Fruit fly (Drosophila melanogaster) whole organism, embryonic: ENCODE results near the gene CG34462.

ENCODE experiments used
- Asciz ChIP-seq: fragments of 200-800 bp; sonication (Bioruptor generic); optimal IDR thresholded peaks from 2 replicates; lab custom pipeline; 2017; ENCODE audit warnings: missing biosample characterization, mild to moderate bottlenecking, missing genetic modification characterization, missing genetic modification reagents
- CG1233 ChIP-seq: fragments of 200-800 bp; sonication (Bioruptor generic); optimal IDR thresholded peaks from 4 replicates; lab custom pipeline; 2018; ENCODE audit warnings: missing biosample characterization, mild to moderate bottlenecking, missing genetic modification characterization
- CG12391 ChIP-seq: fragments of 200-800 bp; sonication (Bioruptor generic); optimal IDR thresholded peaks from 3 replicates; lab custom pipeline; 2018; ENCODE audit warnings: missing biosample characterization, mild to moderate bottlenecking, missing genetic modification characterization, moderate library complexity
- CG12942 ChIP-seq: fragments of 200-800 bp; sonication (Bioruptor generic); optimal IDR thresholded peaks from 3 replicates; lab custom pipeline; 2016; ENCODE audit warnings: missing biosample characterization, missing genetic modification characterization
- CG14710 ChIP-seq: fragments of 200-800 bp; sonication (Bioruptor generic); optimal IDR thresholded peaks from 3 replicates; lab custom pipeline; 2019; ENCODE audit warnings: missing biosample characterization, mild to moderate bottlenecking, missing genetic modification characterization, moderate library complexity
- CG15011 ChIP-seq: fragments of 200-800 bp; sonication (Bioruptor generic); optimal IDR thresholded peaks from 3 replicates; lab custom pipeline; 2018; ENCODE audit warnings: missing biosample characterization, mild to moderate bottlenecking, missing genetic modification characterization
- CG1529 ChIP-seq: fragments of 200-800 bp; sonication (Bioruptor generic); optimal IDR thresholded peaks from 3 replicates; lab custom pipeline; 2018; ENCODE audit warnings: missing biosample characterization, missing genetic modification characterization
- CG17568 ChIP-seq: fragments of 200-800 bp; sonication (Bioruptor generic); optimal IDR thresholded peaks from 2 replicates; lab custom pipeline; 2018; ENCODE audit warnings: missing biosample characterization, mild to moderate bottlenecking, missing genetic modification characterization, moderate library complexity
- CG3163 ChIP-seq: fragments of 200-800 bp; sonication (Bioruptor generic); optimal IDR thresholded peaks from 3 replicates; lab custom pipeline; 2016; ENCODE audit warnings: missing biosample characterization, missing genetic modification characterization
- CG32532 ChIP-seq: fragments of 200-800 bp; sonication (Bioruptor generic); IDR thresholded peaks from 2 replicates; pipeline ENCODE4 v1.3.6; 2022; ENCODE audit warnings: missing biosample characterization, missing genetic modification characterization
- CG3838 ChIP-seq: fragments of 200-800 bp; sonication (Bioruptor generic); optimal IDR thresholded peaks from 3 replicates; lab custom pipeline; 2016; ENCODE audit warnings: missing biosample characterization, missing genetic modification characterization
- CG4404 ChIP-seq: fragments of 200-800 bp; sonication (Bioruptor generic); IDR thresholded peaks from 2 replicates; pipeline ENCODE4 v1.3.6; 2022; ENCODE audit warnings: missing biosample characterization, missing genetic modification characterization
- CG4707 ChIP-seq: fragments of 200-800 bp; sonication (Bioruptor generic); optimal IDR thresholded peaks from 2 replicates; lab custom pipeline; 2018; ENCODE audit warnings: missing biosample characterization, mild to moderate bottlenecking, missing genetic modification characterization, moderate library complexity
- CG4730 ChIP-seq: fragments of 200-800 bp; sonication (Bioruptor generic); IDR thresholded peaks from 2 replicates; pipeline ENCODE4 v1.3.6; 2022; ENCODE audit warnings: missing biosample characterization, missing genetic modification characterization
- CG6813 ChIP-seq: fragments of 200-800 bp; sonication (Bioruptor generic); optimal IDR thresholded peaks from 2 replicates; lab custom pipeline; 2017; ENCODE audit warnings: missing biosample characterization, missing genetic modification characterization, mild to moderate bottlenecking, moderate library complexity, missing genetic modification reagents
- CG7357 ChIP-seq: fragments of 200-800 bp; sonication (Bioruptor generic); IDR thresholded peaks from 3 replicates; pipeline ENCODE4 v1.3.6; 2022; ENCODE audit warnings: missing biosample characterization, missing genetic modification characterization
- CG7745 ChIP-seq: fragments of 200-800 bp; sonication (Bioruptor generic); optimal IDR thresholded peaks from 2 replicates; lab custom pipeline; 2018; ENCODE audit warnings: missing biosample characterization, mild to moderate bottlenecking, missing genetic modification characterization, moderate library complexity
- CG8359 ChIP-seq: fragments of 200-800 bp; sonication (Bioruptor generic); optimal IDR thresholded peaks from 2 replicates; lab custom pipeline; 2017; ENCODE audit warnings: missing biosample characterization, mild to moderate bottlenecking, missing genetic modification characterization, borderline replicate concordance
- CG9609 ChIP-seq: fragments of 200-800 bp; sonication (Bioruptor generic); optimal IDR thresholded peaks from 3 replicates; lab custom pipeline; 2016; ENCODE audit warnings: missing biosample characterization, missing genetic modification characterization
- D ChIP-seq, 2 experiments: fragments of 200-800 bp in 1 of 2; fragments of >200 bp in 1 of 2; sonication (Bioruptor generic) in 1 of 2; optimal IDR thresholded peaks; 2 replicates in 1 of 2; 3 replicates in 1 of 2; lab custom pipeline; 2017; ENCODE audit warnings: mild to moderate bottlenecking in 1 of 2, missing biosample characterization in 1 of 2, missing genetic modification characterization in 1 of 2, missing genetic modification reagents in 1 of 2
- E2f1 ChIP-seq: fragments of 200-800 bp; sonication (Bioruptor generic); IDR thresholded peaks from 2 replicates; pipeline ENCODE4 v1.3.6; 2022; ENCODE audit warnings: missing biosample characterization, missing genetic modification characterization
- Fer1 ChIP-seq: fragments of 200-800 bp; sonication (Bioruptor generic); optimal IDR thresholded peaks from 2 replicates; lab custom pipeline; 2017; ENCODE audit warnings: missing biosample characterization, mild to moderate bottlenecking, missing genetic modification characterization
- HLH54F ChIP-seq: fragments of 200-800 bp; sonication (Bioruptor generic); optimal IDR thresholded peaks from 3 replicates; lab custom pipeline; 2016; ENCODE audit warnings: missing biosample characterization, missing genetic modification characterization
- Lpt ChIP-seq: fragments of >200 bp; optimal IDR thresholded peaks from 2 replicates; lab custom pipeline; 2018; ENCODE audit warnings: missing biosample characterization, missing genetic modification characterization
- NC2α ChIP-seq: fragments of 200-800 bp; sonication (Bioruptor generic); optimal IDR thresholded peaks from 2 replicates; lab custom pipeline; 2016; ENCODE audit warnings: missing biosample characterization, missing genetic modification characterization
- Ravus ChIP-seq: fragments of 200-800 bp; sonication (Bioruptor generic); IDR thresholded peaks from 2 replicates; pipeline ENCODE4 v1.3.6; 2022; ENCODE audit warnings: missing biosample characterization, missing genetic modification characterization
- Sin3A ChIP-seq: fragments of >200 bp; optimal IDR thresholded peaks from 2 replicates; lab custom pipeline; 2018
- Stat92E ChIP-seq, 3 experiments: fragments of >200 bp in 2 of 3; fragments of 200-800 bp in 1 of 3; sonication (Bioruptor generic) in 1 of 3; optimal IDR thresholded peaks; 2 replicates each; lab custom pipeline; 2017 to 2019; ENCODE audit warnings: missing biosample characterization in 3 of 3, missing genetic modification characterization in 3 of 3, mild to moderate bottlenecking in 1 of 3, moderate library complexity in 1 of 3
- TFAM ChIP-seq: fragments of 200-800 bp; sonication (Bioruptor generic); optimal IDR thresholded peaks from 2 replicates; lab custom pipeline; 2017; ENCODE audit warnings: missing biosample characterization, missing genetic modification characterization, inconsistent platforms
- Tbp ChIP-seq: fragments of >200 bp; optimal IDR thresholded peaks from 2 replicates; lab custom pipeline; 2018; ENCODE audit warnings: missing biosample characterization, missing genetic modification characterization
- abd-A ChIP-seq: fragments of 200-800 bp; sonication (Bioruptor generic); optimal IDR thresholded peaks from 3 replicates; lab custom pipeline; 2019; ENCODE audit warnings: missing biosample characterization, mild to moderate bottlenecking, missing genetic modification characterization, moderate library complexity
- ap ChIP-seq: fragments of 200-800 bp; sonication (Bioruptor generic); IDR thresholded peaks from 2 replicates; pipeline ENCODE4 v1.3.6; 2022; ENCODE audit warnings: missing biosample characterization, missing genetic modification characterization
- ato ChIP-seq: fragments of 200-800 bp; sonication (Bioruptor generic); IDR thresholded peaks from 2 replicates; pipeline ENCODE4 v1.3.6; 2022; ENCODE audit warnings: missing biosample characterization, missing genetic modification characterization; ENCODE audit not compliant: partially characterized antibody
- br ChIP-seq: fragments of >200 bp; optimal IDR thresholded peaks from 2 replicates; lab custom pipeline; 2017
- emc ChIP-seq: fragments of 200-800 bp; sonication (Bioruptor generic); optimal IDR thresholded peaks from 2 replicates; lab custom pipeline; 2016; ENCODE audit warnings: missing biosample characterization, missing genetic modification characterization
- gcm ChIP-seq: fragments of 200-800 bp; sonication (Bioruptor generic); optimal IDR thresholded peaks from 2 replicates; lab custom pipeline; 2019; ENCODE audit warnings: missing biosample characterization, mild to moderate bottlenecking, missing genetic modification characterization, moderate library complexity
- gcm2 ChIP-seq: fragments of 200-800 bp; sonication (Bioruptor generic); optimal IDR thresholded peaks from 2 replicates; lab custom pipeline; 2016; ENCODE audit warnings: missing biosample characterization, missing genetic modification characterization
- grn ChIP-seq: fragments of 200-800 bp; sonication (Bioruptor generic); optimal IDR thresholded peaks from 3 replicates; lab custom pipeline; 2017; ENCODE audit warnings: missing biosample characterization, missing genetic modification characterization
- insv ChIP-seq, 2 experiments: fragments of 200-800 bp; sonication (Bioruptor generic); optimal IDR thresholded peaks; 3 replicates each; lab custom pipeline; 2016 to 2018; ENCODE audit warnings: missing biosample characterization in 2 of 2, missing genetic modification characterization in 2 of 2
- knrl ChIP-seq: fragments of 200-800 bp; sonication (Bioruptor generic); IDR thresholded peaks from 3 replicates; pipeline ENCODE4 v1.3.6; 2022; ENCODE audit warnings: missing biosample characterization, missing genetic modification characterization; ENCODE audit not compliant: partially characterized antibody
- lilli ChIP-seq: fragments of 200-800 bp; sonication (Bioruptor generic); optimal IDR thresholded peaks from 3 replicates; lab custom pipeline; 2016; ENCODE audit warnings: missing biosample characterization, missing genetic modification characterization
- org-1 ChIP-seq: fragments of 200-800 bp; sonication (Bioruptor generic); optimal IDR thresholded peaks from 2 replicates; lab custom pipeline; 2017; ENCODE audit warnings: missing biosample characterization, missing genetic modification characterization
- pnt ChIP-seq: fragments of 200-800 bp; sonication (Bioruptor generic); optimal IDR thresholded peaks from 3 replicates; lab custom pipeline; 2016; ENCODE audit warnings: missing biosample characterization, missing genetic modification characterization
- pum ChIP-seq: fragments of 200-800 bp; sonication (Bioruptor generic); optimal IDR thresholded peaks from 2 replicates; lab custom pipeline; 2016; ENCODE audit warnings: missing biosample characterization, missing genetic modification characterization
- pzg ChIP-seq: fragments of 200-800 bp; sonication (Bioruptor generic); optimal IDR thresholded peaks from 3 replicates; lab custom pipeline; 2018; ENCODE audit warnings: missing biosample characterization, mild to moderate bottlenecking, missing genetic modification characterization, moderate library complexity
- sc ChIP-seq, 3 experiments: fragments of >200 bp in 2 of 3; fragments of 200-800 bp in 1 of 3; sonication (Bioruptor generic) in 1 of 3; optimal IDR thresholded peaks; 2 replicates in 2 of 3; 3 replicates in 1 of 3; lab custom pipeline; 2017; ENCODE audit warnings: mild to moderate bottlenecking in 1 of 3, missing biosample characterization in 1 of 3, missing genetic modification characterization in 1 of 3, missing genetic modification reagents in 1 of 3
- tgo ChIP-seq: fragments of 200-800 bp; sonication (Bioruptor generic); IDR thresholded peaks from 3 replicates; pipeline ENCODE4 v1.3.6; 2022; ENCODE audit warnings: missing biosample characterization, missing genetic modification characterization
- trh ChIP-seq: fragments of 200-800 bp; sonication (Bioruptor generic); optimal IDR thresholded peaks from 2 replicates; lab custom pipeline; 2016; ENCODE audit warnings: missing biosample characterization, missing genetic modification characterization
- unc-4 ChIP-seq: fragments of 200-800 bp; sonication (Bioruptor generic); IDR thresholded peaks from 2 replicates; pipeline ENCODE4 v1.3.6; 2022; ENCODE audit warnings: missing biosample characterization, missing genetic modification characterization; ENCODE audit not compliant: partially characterized antibody
- unpg ChIP-seq: fragments of 200-800 bp; sonication (Bioruptor generic); optimal IDR thresholded peaks from 3 replicates; lab custom pipeline; 2018; ENCODE audit warnings: missing biosample characterization, mild to moderate bottlenecking, missing genetic modification characterization, moderate library complexity

CG34462 gene

DNA sequence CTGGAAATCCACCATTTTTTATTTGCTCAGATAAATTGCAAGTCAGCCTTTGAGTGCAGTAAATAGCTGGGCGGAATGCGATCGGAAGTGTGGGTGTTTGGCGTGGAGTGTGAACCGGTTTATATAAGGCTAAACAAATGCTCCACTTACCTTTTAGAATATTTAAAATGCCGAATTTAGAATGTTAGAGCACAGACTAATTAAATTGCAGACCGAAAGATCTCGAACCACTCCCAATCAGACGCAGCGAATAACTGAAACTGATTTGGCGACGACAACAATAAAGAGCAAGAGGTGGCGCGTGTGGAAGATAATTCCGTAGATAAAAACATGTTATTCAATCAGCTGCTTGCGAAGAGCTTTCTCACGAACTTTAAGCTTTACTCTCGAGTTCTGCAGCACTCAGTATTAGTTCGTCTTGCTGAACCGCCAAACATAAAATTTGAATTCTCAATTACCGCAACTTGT is 32.3 kb downstream of the CG34462 start, which contains the start of gene Idh (continued):
- TF ChIP-seq Asciz (no peak), E2f1 (GFP tag; lab: Robert Waterston, UW) (no peak), CG7357 (GFP tag; lab: Robert Waterston, UW) (no peak), CG12942 (GFP tag; lab: Kevin White, UChicago) (no peak), CG1233 (GFP tag; lab: Kevin White, UChicago) (no peak), CG1529 (no peak), abd-A (peak; percentile 76), Stat92E (GFP tag; optimal IDR thresholded peaks at IDR 0.05; lab: Kevin White, UChicago) (peak in 1 of 3 experiments; percentile 19), pnt (GFP tag; lab: Kevin White, UChicago) (no peak), CG3163 (GFP tag; lab: Kevin White, UChicago) (peak; percentile 62), Fer1 (no peak), sc (optimal IDR thresholded peaks at IDR 0.05; lab: Kevin White, UChicago) (no peak), sc (GFP tag; optimal IDR thresholded peaks at IDR 0.05; lab: Kevin White, UChicago) (no peak), Lpt (GFP tag; lab: Kevin White, UChicago) (no peak), CG4404 (GFP tag; lab: Robert Waterston, UW) (no peak), CG32532 (GFP tag; lab: Robert Waterston, UW) (no peak), CG7745 (tag; lab: Kevin White, UChicago) (no peak), ap (no peak), Tbp (no peak), ato (0 out of 2 replicates have a peak, but pooled peaks have one; percentile 17), gcm2 (GFP tag; lab: Kevin White, UChicago) (no peak), pzg (GFP tag; lab: Kevin White, UChicago) (peak; percentile 65), CG4730 (GFP tag; lab: Robert Waterston, UW) (no peak), unc-4 (GFP tag; lab: Robert Waterston, UW) (peak; percentile 61), D (optimal IDR thresholded peaks at IDR 0.05; lab: Kevin White, UChicago) (no peak), D (GFP tag; optimal IDR thresholded peaks at IDR 0.05; lab: Kevin White, UChicago) (no peak), grn (peak; percentile 54), insv (GFP tag; optimal IDR thresholded peaks at IDR 0.05; lab: Kevin White, UChicago) (no peak), CG12391 (tag; lab: Kevin White, UChicago) (no peak), lilli (GFP tag; lab: Kevin White, UChicago) (peak; percentile 2), emc (GFP tag; lab: Kevin White, UChicago) (no peak), HLH54F (GFP tag; lab: Kevin White, UChicago) (no peak), unpg (GFP tag; lab: Kevin White, UChicago) (peak; percentile 21), trh (GFP tag; lab: Kevin White, UChicago) (no peak), pum (GFP tag; lab: Kevin White, UChicago) (no peak), tgo (no peak), knrl (0 out of 3 replicates have a peak, but pooled peaks have one; percentile 8), CG6813 (GFP tag; lab: Kevin White, UChicago) (no peak), gcm (GFP tag; lab: Kevin White, UChicago) (no peak), CG8359 (GFP tag; lab: Kevin White, UChicago) (no peak), br (lab: Kevin White, UChicago) (no peak), CG14710 (tag; lab: Kevin White, UChicago) (no peak), CG9609 (GFP tag; lab: Kevin White, UChicago) (no peak), TFAM (no peak), Sin3A (lab: Kevin White, UChicago) (no peak), CG17568 (GFP tag; lab: Kevin White, UChicago) (peak; percentile 35), CG15011 (GFP tag; lab: Kevin White, UChicago) (no peak), org-1 (GFP tag; lab: Kevin White, UChicago) (no peak), Ravus (GFP tag; lab: Robert Waterston, UW) (no peak), CG3838 (GFP tag; lab: Kevin White, UChicago) (no peak), CG4707 (GFP tag; lab: Kevin White, UChicago) (no peak), NC2α (GFP tag; lab: Kevin White, UChicago) (no peak)
